Worm (Caenorhabditis elegans): Measurements from ENCODE around the gene B0024.4.

B0024.4 gene

ce11 chrV:10276038-10276437 is 21.2 kb upstream of the B0024.4 start:
- TF ChIP-seq ceh-83 (GFP tag; optimal IDR thresholded peaks at IDR 0.05) (no peak), M03D4.4 (tag; optimal IDR thresholded peaks at IDR 0.05) (no peak), nhr-76 (tag; optimal IDR thresholded peaks at IDR 0.05) (no peak), sptf-1 (tag; optimal IDR thresholded peaks at IDR 0.05) (no peak), mep-1 (tag; optimal IDR thresholded peaks at IDR 0.05) (no peak), nhr-237 (tag; optimal IDR thresholded peaks at IDR 0.05) (no peak), sem-2 (GFP tag; optimal IDR thresholded peaks at IDR 0.05) (no peak), ceh-43 (GFP tag; optimal IDR thresholded peaks at IDR 0.05) (no peak), flh-1 (GFP tag; optimal IDR thresholded peaks at IDR 0.05) (no peak), nhr-28 (tag; optimal IDR thresholded peaks at IDR 0.05) (no peak), blmp-1 (tag; optimal IDR thresholded peaks at IDR 0.05) (no peak), hlh-1 (tag; optimal IDR thresholded peaks at IDR 0.05) (no peak), ham-2 (GFP tag; optimal IDR thresholded peaks at IDR 0.05) (no peak), zip-8 (tag; optimal IDR thresholded peaks at IDR 0.05) (no peak), lsy-2 (tag; optimal IDR thresholded peaks at IDR 0.05) (no peak), drap-1 (GFP tag; optimal IDR thresholded peaks at IDR 0.05) (no peak), mls-2 (tag; optimal IDR thresholded peaks at IDR 0.05) (no peak)

ce11 chrV:10277579-10277978 is 19.6 kb upstream of the B0024.4 start, which contains the start of gene lys-1:
Gene lys-1, plus strand, starts transcription at chrV:10277904.
- TF ChIP-seq unc-62 (GFP tag; optimal IDR thresholded peaks at IDR 0.05), result no peak
- TF ChIP-seq unc-39 (tag; optimal IDR thresholded peaks at IDR 0.05), result no peak
- no peak for TF ChIP-seq sptf-1 (tag; optimal IDR thresholded peaks at IDR 0.05)
- TF ChIP-seq nhr-237 (tag; optimal IDR thresholded peaks at IDR 0.05), result no peak

- TF ChIP-seq mls-2 (tag; optimal IDR thresholded peaks at IDR 0.05) (no peak), nhr-237 (tag; optimal IDR thresholded peaks at IDR 0.05) (no peak), unc-62 (GFP tag; optimal IDR thresholded peaks at IDR 0.05) (no peak), unc-120 (tag; optimal IDR thresholded peaks at IDR 0.05; ENCODE audit: poor library complexity, severe bottlenecking) (no peak), M03D4.4 (tag; optimal IDR thresholded peaks at IDR 0.05) (no peak), hlh-1 (tag; optimal IDR thresholded peaks at IDR 0.05) (no peak), ceh-39 (tag; optimal IDR thresholded peaks at IDR 0.05) (no peak), flh-1 (GFP tag; optimal IDR thresholded peaks at IDR 0.05) (no peak), lin-32 (GFP tag; optimal IDR thresholded peaks at IDR 0.05) (no peak), mab-5 (tag; optimal IDR thresholded peaks at IDR 0.05) (no peak), nhr-28 (tag; optimal IDR thresholded peaks at IDR 0.05) (no peak), ham-2 (GFP tag; optimal IDR thresholded peaks at IDR 0.05) (no peak), ceh-43 (GFP tag; optimal IDR thresholded peaks at IDR 0.05) (no peak), sptf-1 (tag; optimal IDR thresholded peaks at IDR 0.05) (no peak), sem-2 (GFP tag; optimal IDR thresholded peaks at IDR 0.05) (no peak)
Observed at ce11 chrV:10280112-10280511, 17.1 kb upstream of the B0024.4 start.

- no peak for TF ChIP-seq mls-2 (tag; optimal IDR thresholded peaks at IDR 0.05)
- TF ChIP-seq nhr-2 (tag; optimal IDR thresholded peaks at IDR 0.05), result no peak
- TF ChIP-seq unc-62 (GFP tag; optimal IDR thresholded peaks at IDR 0.05), result no peak
- no peak for TF ChIP-seq elt-3 (tag; optimal IDR thresholded peaks at IDR 0.05)
- TF ChIP-seq tbx-8 (GFP tag; optimal IDR thresholded peaks at IDR 0.05), result no peak
- TF ChIP-seq drap-1 (GFP tag; optimal IDR thresholded peaks at IDR 0.05), result no peak
- no peak for TF ChIP-seq nhr-237 (tag; optimal IDR thresholded peaks at IDR 0.05)
- TF ChIP-seq nhr-76 (tag; optimal IDR thresholded peaks at IDR 0.05), result no peak
- no peak for TF ChIP-seq mab-5 (tag; optimal IDR thresholded peaks at IDR 0.05)
- no peak for TF ChIP-seq nhr-12 (tag; optimal IDR thresholded peaks at IDR 0.05)
- no peak for TF ChIP-seq ceh-39 (tag; optimal IDR thresholded peaks at IDR 0.05)
- TF ChIP-seq unc-39 (tag; optimal IDR thresholded peaks at IDR 0.05), result no peak
- no peak for TF ChIP-seq elt-1 (tag; optimal IDR thresholded peaks at IDR 0.05; ENCODE audit: borderline replicate concordance, insufficient read depth)
- no peak for TF ChIP-seq mep-1 (tag; optimal IDR thresholded peaks at IDR 0.05)
- no peak for TF ChIP-seq M03D4.4 (tag; optimal IDR thresholded peaks at IDR 0.05)
- TF ChIP-seq ceh-43 (GFP tag; optimal IDR thresholded peaks at IDR 0.05), result no peak
Observed at ce11 chrV:10281374-10281773, 15.8 kb upstream of the B0024.4 start, which contains the start of gene lys-2. Gene lys-2, minus strand, starts transcription at chrV:10281474.

- TF ChIP-seq cnd-1 (tag; optimal IDR thresholded peaks at IDR 0.05), result no peak
- TF ChIP-seq elt-3 (tag; optimal IDR thresholded peaks at IDR 0.05), result no peak
- TF ChIP-seq sptf-1 (tag; optimal IDR thresholded peaks at IDR 0.05), result no peak
- no peak for TF ChIP-seq ceh-39 (tag; optimal IDR thresholded peaks at IDR 0.05)
- no peak for TF ChIP-seq lin-32 (GFP tag; optimal IDR thresholded peaks at IDR 0.05)
- TF ChIP-seq M03D4.4 (tag; optimal IDR thresholded peaks at IDR 0.05), result no peak
- TF ChIP-seq ham-2 (GFP tag; optimal IDR thresholded peaks at IDR 0.05), result no peak
- TF ChIP-seq elt-1 (tag; optimal IDR thresholded peaks at IDR 0.05; ENCODE audit: borderline replicate concordance, insufficient read depth), result no peak
- no peak for TF ChIP-seq sem-2 (GFP tag; optimal IDR thresholded peaks at IDR 0.05)
- TF ChIP-seq bed-3 (GFP tag; optimal IDR thresholded peaks at IDR 0.05), result no peak
- TF ChIP-seq unc-39 (tag; optimal IDR thresholded peaks at IDR 0.05), result no peak
Observed at ce11 chrV:10283444-10283843, 13.8 kb upstream of the B0024.4 start, which contains the start of gene lys-3. Gene lys-3, minus strand, starts transcription at chrV:10283544.

Data from whole organism, mixed stage, embryonic.